Fruit fly (Drosophila melanogaster) whole organism, wandering third instar larva: Measurements from ENCODE around the gene Lar.

Source experiments
- CrebA ChIP-seq: fragments of 200-800 bp; sonication (Bioruptor generic); optimal IDR thresholded peaks from 2 replicates; lab custom pipeline; 2016; ENCODE audit warnings: missing biosample characterization, mild to moderate bottlenecking, missing genetic modification characterization, borderline replicate concordance
- Hr83 ChIP-seq: fragments of 200-300 bp; sonication (Bioruptor generic); optimal IDR thresholded peaks from 2 replicates; lab custom pipeline; 2016; ENCODE audit warnings: missing biosample characterization, mild to moderate bottlenecking, missing genetic modification characterization, moderate library complexity; ENCODE audit not compliant: poor library complexity, severe bottlenecking
- lola ChIP-seq: fragments of >200 bp; optimal IDR thresholded peaks from 2 replicates; lab custom pipeline; 2017; ENCODE audit warnings: missing biosample characterization, missing genetic modification characterization
- pan ChIP-seq: fragments of >200 bp; optimal IDR thresholded peaks from 2 replicates; lab custom pipeline; 2017

DNA sequence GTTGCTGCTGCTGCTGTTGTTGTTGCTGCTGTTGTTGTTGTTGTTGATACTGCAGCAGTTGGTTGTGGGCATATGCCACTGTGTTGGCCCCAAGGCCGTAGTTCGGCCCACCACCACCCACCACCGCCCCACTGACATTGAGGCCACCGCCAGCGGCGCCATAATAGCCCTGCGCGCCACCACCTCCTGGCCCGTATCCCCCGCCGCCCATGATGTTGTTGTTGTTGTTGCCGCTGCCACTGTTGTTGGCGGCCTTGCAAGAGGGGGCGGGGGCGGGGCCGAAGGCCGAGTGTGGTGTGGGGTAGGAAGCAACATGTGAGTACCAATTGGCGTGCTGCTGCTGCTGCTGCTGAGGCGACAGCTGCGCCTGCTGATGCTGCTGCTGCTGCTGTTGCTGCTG is 169.6 kb downstream of the Lar start:
- TF ChIP-seq pan (lab: Kevin White, UChicago) (no peak), CrebA (GFP tag; lab: Kevin White, UChicago) (no peak), lola (no peak), Hr83 (GFP tag; lab: Kevin White, UChicago) (no peak)
